Comparison of ENCODE assay signal across 5 fruit fly cellular contexts in genomic region chr3L:4292120-4292697, dm6.
TF ChIP-seq lines count a peak whose summit lies in the region.

TSS of gene CG15012 (minus strand) at chr3L:4292246.
TSS of gene Fdx2 (plus strand) at chr3L:4292482.

- peak; percentile 19 for TF ChIP-seq CTCF in whole organism, embryonic (GFP tag; optimal IDR thresholded peaks at IDR 0.05; lab: Kevin White, UChicago)

TF ChIP-seq in whole organism, adult, 20 proteins besides CTCF, POLR2A, EP300 and RAD21:
- no peak for TF ChIP-seq CG5204 (GFP tag; optimal IDR thresholded peaks at IDR 0.05; lab: Kevin White, UChicago)
- TF ChIP-seq Mnt (GFP tag; optimal IDR thresholded peaks at IDR 0.05; lab: Kevin White, UChicago) = peak; percentile 73
- peak; percentile 17 for TF ChIP-seq tj (GFP tag; optimal IDR thresholded peaks at IDR 0.05; lab: Kevin White, UChicago)
- no peak for TF ChIP-seq CG11617 (GFP tag; optimal IDR thresholded peaks at IDR 0.05; lab: Kevin White, UChicago)
- peak; percentile 24 for TF ChIP-seq CG1620 (GFP tag; optimal IDR thresholded peaks at IDR 0.05; lab: Kevin White, UChicago)
- TF ChIP-seq CG7101 (tag; optimal IDR thresholded peaks at IDR 0.05; lab: Kevin White, UChicago) = peak; percentile 8
- TF ChIP-seq CG7045 (GFP tag; optimal IDR thresholded peaks at IDR 0.05; lab: Kevin White, UChicago) = no peak
- TF ChIP-seq pad (GFP tag; optimal IDR thresholded peaks at IDR 0.05; lab: Kevin White, UChicago) = peak; percentile 4
- TF ChIP-seq CG14711 (tag; optimal IDR thresholded peaks at IDR 0.05; lab: Kevin White, UChicago) = peak; percentile 100
- no peak for TF ChIP-seq Crg-1 (GFP tag; optimal IDR thresholded peaks at IDR 0.05; lab: Kevin White, UChicago)
- peak; percentile 12 for TF ChIP-seq bab1 (GFP tag; optimal IDR thresholded peaks at IDR 0.05; lab: Kevin White, UChicago)
TF ChIP-seq in whole organism, adult: peak in this region for 7.

TF ChIP-seq in whole organism, embryonic, 481 proteins besides CTCF, POLR2A, EP300 and RAD21 (continues in another document):
- no peak for TF ChIP-seq dan (GFP tag; IDR thresholded peaks at IDR 0.05; lab: Robert Waterston, UW)
- no peak for TF ChIP-seq Tbp (GFP tag; optimal IDR thresholded peaks at IDR 0.05; lab: Kevin White, UChicago)
- TF ChIP-seq Ravus (GFP tag; IDR thresholded peaks at IDR 0.05; lab: Robert Waterston, UW) = no peak
- no peak for TF ChIP-seq CG9727 (GFP tag; optimal IDR thresholded peaks at IDR 0.05; lab: Kevin White, UChicago)
- no peak for TF ChIP-seq croc (GFP tag; conservative IDR thresholded peaks at IDR 0.05; lab: Robert Waterston, UW)
- TF ChIP-seq CG3847 (GFP tag; IDR thresholded peaks at IDR 0.05; lab: Robert Waterston, UW) = peak; percentile 43
- no peak for TF ChIP-seq CG2202 (tag; optimal IDR thresholded peaks at IDR 0.05; lab: Kevin White, UChicago)
- no peak for TF ChIP-seq BtbVII (GFP tag; optimal IDR thresholded peaks at IDR 0.05; lab: Kevin White, UChicago)
- TF ChIP-seq CG12071 (GFP tag; optimal IDR thresholded peaks at IDR 0.05; lab: Kevin White, UChicago) = no peak
- no peak for TF ChIP-seq nom (GFP tag; optimal IDR thresholded peaks at IDR 0.05; lab: Kevin White, UChicago)
- no peak for TF ChIP-seq Hey (tag; optimal IDR thresholded peaks at IDR 0.05; lab: Kevin White, UChicago)
- peak; percentile 22 for TF ChIP-seq HLH54F (GFP tag; optimal IDR thresholded peaks at IDR 0.05; lab: Kevin White, UChicago)
- TF ChIP-seq CHES-1-like (GFP tag; optimal IDR thresholded peaks at IDR 0.05; lab: Kevin White, UChicago) = peak; percentile 28
- no peak for TF ChIP-seq CG3163 (GFP tag; optimal IDR thresholded peaks at IDR 0.05; lab: Kevin White, UChicago)
- no peak for TF ChIP-seq Awh (GFP tag; IDR thresholded peaks at IDR 0.05; lab: Robert Waterston, UW)
- no peak for TF ChIP-seq Lpt (GFP tag; optimal IDR thresholded peaks at IDR 0.05; lab: Kevin White, UChicago)
- TF ChIP-seq twi (tag; optimal IDR thresholded peaks at IDR 0.05; lab: Kevin White, UChicago) = peak; percentile 7
- TF ChIP-seq caup (GFP tag; optimal IDR thresholded peaks at IDR 0.05; lab: Kevin White, UChicago; ENCODE audit: severe bottlenecking) = no peak
- TF ChIP-seq scrt (GFP tag; optimal IDR thresholded peaks at IDR 0.05; lab: Kevin White, UChicago) = no peak
- TF ChIP-seq CG12155 (GFP tag; optimal IDR thresholded peaks at IDR 0.05; lab: Kevin White, UChicago) = peak; percentile 12
- no peak for TF ChIP-seq CG2199 (GFP tag; IDR thresholded peaks at IDR 0.05; lab: Robert Waterston, UW)

TF ChIP-seq in whole organism, prepupa, 60 proteins besides CTCF, POLR2A, EP300 and RAD21:
- TF ChIP-seq Eip78C (GFP tag; lab: Kevin White, UChicago) = peak; percentile 21
- peak; percentile 33 for TF ChIP-seq lz (GFP tag; optimal IDR thresholded peaks at IDR 0.05; lab: Kevin White, UChicago)
- peak; percentile 57 for TF ChIP-seq vri (GFP tag; optimal IDR thresholded peaks at IDR 0.05; lab: Kevin White, UChicago)
- peak; percentile 51 for TF ChIP-seq esn (GFP tag; optimal IDR thresholded peaks at IDR 0.05; lab: Kevin White, UChicago)
- TF ChIP-seq achi (GFP tag; optimal IDR thresholded peaks at IDR 0.05; lab: Kevin White, UChicago) = peak; percentile 6
- TF ChIP-seq cyc (GFP tag; optimal IDR thresholded peaks at IDR 0.05; lab: Kevin White, UChicago) = peak; percentile 34
- no peak for TF ChIP-seq Smox (GFP tag; optimal IDR thresholded peaks at IDR 0.05; lab: Kevin White, UChicago)
- TF ChIP-seq Sox14 (GFP tag; optimal IDR thresholded peaks at IDR 0.05; lab: Kevin White, UChicago) = peak; percentile 78
- peak; percentile 34 for TF ChIP-seq topi (GFP tag; optimal IDR thresholded peaks at IDR 0.05; lab: Kevin White, UChicago)
- no peak for TF ChIP-seq CG11762 (GFP tag; optimal IDR thresholded peaks at IDR 0.05; lab: Kevin White, UChicago; ENCODE audit: insufficient read depth)
- no peak for TF ChIP-seq CG4318 (GFP tag; optimal IDR thresholded peaks at IDR 0.05; lab: Kevin White, UChicago)
- TF ChIP-seq Hr39 (GFP tag; optimal IDR thresholded peaks at IDR 0.05; lab: Kevin White, UChicago) = peak; percentile 35
- peak; percentile 21 for TF ChIP-seq CG31627 (GFP tag; optimal IDR thresholded peaks at IDR 0.05; lab: Kevin White, UChicago)
- peak; percentile 30 for TF ChIP-seq CG3032 (tag; optimal IDR thresholded peaks at IDR 0.05; lab: Kevin White, UChicago)
TF ChIP-seq in whole organism, prepupa: peak in this region for 11.

TF ChIP-seq in whole organism, pupa, 21 proteins besides CTCF, POLR2A, EP300 and RAD21:
- TF ChIP-seq CG17806 (tag; optimal IDR thresholded peaks at IDR 0.05; lab: Kevin White, UChicago) = peak; percentile 7
- TF ChIP-seq CG15710 (tag; optimal IDR thresholded peaks at IDR 0.05; lab: Kevin White, UChicago) = peak; percentile 16
- no peak for TF ChIP-seq CG14655 (GFP tag; optimal IDR thresholded peaks at IDR 0.05; lab: Kevin White, UChicago)

TF ChIP-seq in whole organism, wandering third instar larva, 38 proteins besides CTCF, POLR2A, EP300 and RAD21:
- TF ChIP-seq rgr (GFP tag; optimal IDR thresholded peaks at IDR 0.05; lab: Kevin White, UChicago) (peak; percentile 43), woc (GFP tag; optimal IDR thresholded peaks at IDR 0.05; lab: Kevin White, UChicago) (peak; percentile 71), Hnf4 (GFP tag; optimal IDR thresholded peaks at IDR 0.05; lab: Kevin White, UChicago) (no peak), ey (GFP tag; optimal IDR thresholded peaks at IDR 0.05; lab: Kevin White, UChicago) (peak; percentile 8), fru (GFP tag; optimal IDR thresholded peaks at IDR 0.05; lab: Kevin White, UChicago) (peak; percentile 46), Myc (optimal IDR thresholded peaks at IDR 0.05; lab: Kevin White, UChicago) (peak; percentile 33), Rel (GFP tag; optimal IDR thresholded peaks at IDR 0.05; lab: Kevin White, UChicago) (no peak), Rel (tag; optimal IDR thresholded peaks at IDR 0.05; lab: Kevin White, UChicago) (no peak), Sp1 (GFP tag; optimal IDR thresholded peaks at IDR 0.05; lab: Kevin White, UChicago) (peak; percentile 30), N (GFP tag; optimal IDR thresholded peaks at IDR 0.05; lab: Kevin White, UChicago) (no peak), Jra (GFP tag; optimal IDR thresholded peaks at IDR 0.05; lab: Kevin White, UChicago) (peak; percentile 32), Dif (GFP tag; optimal IDR thresholded peaks at IDR 0.05; lab: Kevin White, UChicago; ENCODE audit: partially characterized antibody) (no peak), dl (GFP tag; optimal IDR thresholded peaks at IDR 0.05; lab: Kevin White, UChicago; ENCODE audit: insufficient read depth in 1 of 2, partially characterized antibody in 2 of 2) (no peak)
TF ChIP-seq in whole organism, wandering third instar larva: peak in this region for 7.
